Fruit fly (Drosophila melanogaster) whole organism, embryonic: ENCODE results near the gene CG6766.

Experiments used
- CG10979 ChIP-seq: fragments of 200-800 bp; sonication (Bioruptor generic); optimal IDR thresholded peaks from 2 replicates; lab custom pipeline; 2018; ENCODE audit warnings: missing biosample characterization, mild to moderate bottlenecking, missing genetic modification characterization, moderate library complexity
- CG12071 ChIP-seq: fragments of 200-800 bp; sonication (Bioruptor generic); optimal IDR thresholded peaks from 3 replicates; lab custom pipeline; 2018; ENCODE audit warnings: missing biosample characterization, mild to moderate bottlenecking, missing genetic modification characterization
- CG12391 ChIP-seq: fragments of 200-800 bp; sonication (Bioruptor generic); optimal IDR thresholded peaks from 3 replicates; lab custom pipeline; 2018; ENCODE audit warnings: missing biosample characterization, mild to moderate bottlenecking, missing genetic modification characterization, moderate library complexity
- CG13775 ChIP-seq: fragments of 200-800 bp; sonication (Bioruptor generic); optimal IDR thresholded peaks from 3 replicates; lab custom pipeline; 2017; ENCODE audit warnings: missing biosample characterization, mild to moderate bottlenecking, missing genetic modification characterization
- CG15601 ChIP-seq: fragments of 200-800 bp; sonication (Bioruptor generic); optimal IDR thresholded peaks from 3 replicates; lab custom pipeline; 2019; ENCODE audit warnings: missing biosample characterization, mild to moderate bottlenecking, missing genetic modification characterization, moderate library complexity
- CG15696 ChIP-seq: fragments of 200-800 bp; sonication (Bioruptor generic); optimal IDR thresholded peaks from 2 replicates; lab custom pipeline; 2019; ENCODE audit warnings: missing biosample characterization, mild to moderate bottlenecking, missing genetic modification characterization, moderate library complexity
- CG17385 ChIP-seq: fragments of 200-800 bp; sonication (Bioruptor generic); optimal IDR thresholded peaks from 3 replicates; lab custom pipeline; 2018; ENCODE audit warnings: missing biosample characterization, mild to moderate bottlenecking, missing genetic modification characterization
- CG1792 ChIP-seq: fragments of 200-800 bp; sonication (Bioruptor generic); optimal IDR thresholded peaks from 2 replicates; lab custom pipeline; 2016; ENCODE audit warnings: missing biosample characterization, missing genetic modification characterization
- CG2202 ChIP-seq: fragments of 200-800 bp; sonication (Bioruptor generic); optimal IDR thresholded peaks from 2 replicates; lab custom pipeline; 2018; ENCODE audit warnings: missing biosample characterization, mild to moderate bottlenecking, missing genetic modification characterization
- CG33213 ChIP-seq: fragments of 200-800 bp; sonication (Bioruptor generic); optimal IDR thresholded peaks from 3 replicates; lab custom pipeline; 2016; ENCODE audit warnings: missing biosample characterization, missing genetic modification characterization
- CG3407 ChIP-seq: fragments of 200-800 bp; sonication (Bioruptor generic); optimal IDR thresholded peaks from 2 replicates; lab custom pipeline; 2018; ENCODE audit warnings: missing biosample characterization, mild to moderate bottlenecking, missing genetic modification characterization
- CG3995 ChIP-seq: fragments of 200-800 bp; sonication (Bioruptor generic); optimal IDR thresholded peaks from 3 replicates; lab custom pipeline; 2016; ENCODE audit warnings: missing biosample characterization, missing genetic modification characterization
- CG43689 ChIP-seq: fragments of 200-800 bp; sonication (Bioruptor generic); IDR thresholded peaks from 2 replicates; pipeline ENCODE4 v1.3.6; 2022; ENCODE audit warnings: missing biosample characterization, missing genetic modification characterization
- CG6175 ChIP-seq: fragments of 200-800 bp; sonication (Bioruptor generic); IDR thresholded peaks from 3 replicates; pipeline ENCODE4 v1.3.6; 2022; ENCODE audit warnings: missing biosample characterization, missing genetic modification characterization
- CG7745 ChIP-seq: fragments of 200-800 bp; sonication (Bioruptor generic); optimal IDR thresholded peaks from 2 replicates; lab custom pipeline; 2018; ENCODE audit warnings: missing biosample characterization, mild to moderate bottlenecking, missing genetic modification characterization, moderate library complexity
- CG8924 ChIP-seq: fragments of 200-800 bp; optimal IDR thresholded peaks from 3 replicates; lab custom pipeline; 2019; ENCODE audit warnings: missing biosample characterization, mild to moderate bottlenecking, missing genetic modification characterization, moderate library complexity
- CG9932 ChIP-seq: fragments of 200-800 bp; sonication (Bioruptor generic); IDR thresholded peaks from 2 replicates; pipeline ENCODE4 v1.3.6; 2022; ENCODE audit warnings: missing biosample characterization, missing genetic modification characterization
- Dbx ChIP-seq: fragments of 200-800 bp; sonication (Bioruptor generic); IDR thresholded peaks from 3 replicates; pipeline ENCODE4 v1.3.6; 2022; ENCODE audit warnings: missing biosample characterization, missing genetic modification characterization
- Dek ChIP-seq: fragments of 200-800 bp; sonication (Bioruptor generic); optimal IDR thresholded peaks from 3 replicates; lab custom pipeline; 2019; ENCODE audit warnings: missing biosample characterization, mild to moderate bottlenecking, missing genetic modification characterization, moderate library complexity
- Dp ChIP-seq: fragments of 200-800 bp; sonication (Bioruptor generic); optimal IDR thresholded peaks from 2 replicates; lab custom pipeline; 2018; ENCODE audit warnings: missing biosample characterization, mild to moderate bottlenecking, missing genetic modification characterization, moderate library complexity
- Ets97D ChIP-seq: fragments of 200-800 bp; sonication (Bioruptor generic); optimal IDR thresholded peaks from 3 replicates; lab custom pipeline; 2016; ENCODE audit warnings: missing biosample characterization, missing genetic modification characterization
- HLH54F ChIP-seq: fragments of 200-800 bp; sonication (Bioruptor generic); optimal IDR thresholded peaks from 3 replicates; lab custom pipeline; 2016; ENCODE audit warnings: missing biosample characterization, missing genetic modification characterization
- Hr3 ChIP-seq: fragments of 200-800 bp; sonication (Bioruptor generic); optimal IDR thresholded peaks from 3 replicates; lab custom pipeline; 2016; ENCODE audit warnings: missing biosample characterization, missing genetic modification characterization
- Hsf ChIP-seq: fragments of 200-800 bp; sonication (Bioruptor generic); optimal IDR thresholded peaks from 3 replicates; lab custom pipeline; 2016; ENCODE audit warnings: missing biosample characterization, missing genetic modification characterization
- MTF-1 ChIP-seq: fragments of 200-800 bp; sonication (Bioruptor generic); optimal IDR thresholded peaks from 2 replicates; lab custom pipeline; 2018; ENCODE audit warnings: missing biosample characterization, mild to moderate bottlenecking, missing genetic modification characterization, borderline replicate concordance
- Myb ChIP-seq: fragments of 200-800 bp; sonication (Bioruptor generic); optimal IDR thresholded peaks from 2 replicates; lab custom pipeline; 2016; ENCODE audit warnings: missing biosample characterization, missing genetic modification characterization
- Nf-YB ChIP-seq: fragments of 200-800 bp; sonication (Bioruptor generic); optimal IDR thresholded peaks from 3 replicates; lab custom pipeline; 2019; ENCODE audit warnings: missing biosample characterization, mild to moderate bottlenecking, missing genetic modification characterization, moderate library complexity
- Ptx1 ChIP-seq: fragments of 200-800 bp; sonication (Bioruptor generic); IDR thresholded peaks from 2 replicates; pipeline ENCODE4 v1.3.6; 2022; ENCODE audit warnings: missing biosample characterization, missing genetic modification characterization
- Rx ChIP-seq: fragments of 200-800 bp; sonication (Bioruptor generic); IDR thresholded peaks from 2 replicates; pipeline ENCODE4 v1.3.6; 2022; ENCODE audit warnings: missing biosample characterization, missing genetic modification characterization
- Six4 ChIP-seq: fragments of 200-800 bp; sonication (Bioruptor generic); optimal IDR thresholded peaks from 2 replicates; lab custom pipeline; 2016; ENCODE audit warnings: missing biosample characterization, missing genetic modification characterization
- Sox100B ChIP-seq: fragments of 200-800 bp; sonication (Bioruptor generic); optimal IDR thresholded peaks from 3 replicates; lab custom pipeline; 2018; ENCODE audit warnings: missing biosample characterization, mild to moderate bottlenecking, missing genetic modification characterization
- Sox102F ChIP-seq: fragments of 200-800 bp; sonication (Bioruptor generic); optimal IDR thresholded peaks from 2 replicates; lab custom pipeline; 2018; ENCODE audit warnings: missing biosample characterization, mild to moderate bottlenecking, missing genetic modification characterization, moderate library complexity
- Sry-β ChIP-seq: fragments of 200-800 bp; sonication (Bioruptor generic); optimal IDR thresholded peaks from 2 replicates; lab custom pipeline; 2018; ENCODE audit warnings: missing biosample characterization, mild to moderate bottlenecking, missing genetic modification characterization, moderate library complexity
- Xrp1 ChIP-seq: fragments of 200-800 bp; sonication (Bioruptor generic); IDR thresholded peaks from 2 replicates; pipeline ENCODE4 v1.3.6; 2022; ENCODE audit warnings: missing biosample characterization, missing genetic modification characterization
- YL-1 ChIP-seq: fragments of 200-800 bp; sonication (Bioruptor generic); optimal IDR thresholded peaks from 3 replicates; lab custom pipeline; 2017; ENCODE audit warnings: missing biosample characterization, mild to moderate bottlenecking, missing genetic modification characterization
- aop ChIP-seq: fragments of 200-800 bp; sonication (Bioruptor generic); IDR thresholded peaks from 2 replicates; pipeline ENCODE4 v1.3.6; 2022; ENCODE audit warnings: missing biosample characterization, missing genetic modification characterization
- az2 ChIP-seq: fragments of 200-800 bp; sonication (Bioruptor generic); optimal IDR thresholded peaks from 3 replicates; lab custom pipeline; 2016; ENCODE audit warnings: missing biosample characterization, missing genetic modification characterization
- eve ChIP-seq, 2 experiments: fragments of >200 bp; optimal IDR thresholded peaks; 2 replicates each; lab custom pipeline; 2017; ENCODE audit warnings: missing biosample characterization in 2 of 2, missing genetic modification characterization in 2 of 2
- ewg ChIP-seq: fragments of 200-800 bp; sonication (Bioruptor generic); optimal IDR thresholded peaks from 3 replicates; lab custom pipeline; 2017; ENCODE audit warnings: mild to moderate bottlenecking, missing biosample characterization, missing genetic modification reagents, missing genetic modification characterization
- eyg ChIP-seq: fragments of 200-800 bp; sonication (Bioruptor generic); optimal IDR thresholded peaks from 3 replicates; lab custom pipeline; 2016; ENCODE audit warnings: missing biosample characterization, missing genetic modification characterization
- gem ChIP-seq: fragments of 200-800 bp; sonication (Bioruptor generic); optimal IDR thresholded peaks from 2 replicates; lab custom pipeline; 2019; ENCODE audit warnings: missing biosample characterization, mild to moderate bottlenecking, missing genetic modification characterization, moderate library complexity
- gt ChIP-seq: fragments of 200-800 bp; sonication (Bioruptor generic); IDR thresholded peaks from 2 replicates; pipeline ENCODE4 v1.3.6; 2022; ENCODE audit warnings: missing biosample characterization, missing genetic modification characterization
- ham ChIP-seq: fragments of 200-800 bp; sonication (Bioruptor generic); IDR thresholded peaks from 2 replicates; pipeline ENCODE4 v1.3.6; 2022; ENCODE audit warnings: missing biosample characterization, missing genetic modification characterization
- jing ChIP-seq: fragments of 200-800 bp; sonication (Bioruptor generic); optimal IDR thresholded peaks from 2 replicates; lab custom pipeline; 2018; ENCODE audit warnings: missing biosample characterization, mild to moderate bottlenecking, missing genetic modification characterization
- repo ChIP-seq: fragments of 200-800 bp; sonication (Bioruptor generic); optimal IDR thresholded peaks from 2 replicates; lab custom pipeline; 2016; ENCODE audit warnings: missing biosample characterization, missing genetic modification characterization
- sob ChIP-seq: fragments of 200-800 bp; sonication (Bioruptor generic); IDR thresholded peaks from 2 replicates; pipeline ENCODE4 v1.3.6; 2022; ENCODE audit warnings: missing biosample characterization, missing genetic modification characterization
- tap ChIP-seq: fragments of 200-800 bp; optimal IDR thresholded peaks from 3 replicates; lab custom pipeline; 2019; ENCODE audit warnings: missing biosample characterization, mild to moderate bottlenecking, missing genetic modification characterization, moderate library complexity
- tll ChIP-seq, 2 experiments: fragments of 200-800 bp in 1 of 2; fragments of >200 bp in 1 of 2; sonication (Bioruptor generic) in 1 of 2; optimal IDR thresholded peaks; 2 replicates each; lab custom pipeline; 2017 to 2019; ENCODE audit warnings: missing biosample characterization in 2 of 2, missing genetic modification characterization in 2 of 2, mild to moderate bottlenecking in 1 of 2, moderate library complexity in 1 of 2
- zen ChIP-seq: fragments of 200-800 bp; sonication (Bioruptor generic); optimal IDR thresholded peaks from 3 replicates; lab custom pipeline; 2018; ENCODE audit warnings: missing biosample characterization, mild to moderate bottlenecking, missing genetic modification characterization, moderate library complexity

CG6766 gene

dm6 chr2L:12065683-12066386 is 25.3 kb upstream of the CG6766 start (continued):
- peak; percentile 28 for TF ChIP-seq CG2202 (tag; lab: Kevin White, UChicago)
- TF ChIP-seq CG10979 (tag; lab: Kevin White, UChicago): peak; percentile 82
- TF ChIP-seq CG13775 (GFP tag; lab: Kevin White, UChicago): peak; percentile 12
- 0 out of 2 replicates have a peak, but pooled peaks have one; percentile 5 for TF ChIP-seq Ptx1 (GFP tag; lab: Robert Waterston, UW)
- peak; percentile 75 for TF ChIP-seq gem (tag; lab: Kevin White, UChicago)
- TF ChIP-seq aop: no peak
- TF ChIP-seq CG8924 (tag; lab: Kevin White, UChicago): peak; percentile 53
- peak; percentile 10 for TF ChIP-seq ewg (GFP tag; lab: Kevin White, UChicago)
- TF ChIP-seq CG33213: no peak
- TF ChIP-seq tll (GFP tag; optimal IDR thresholded peaks at IDR 0.05; lab: Kevin White, UChicago): no peak
- TF ChIP-seq CG3407 (GFP tag; lab: Kevin White, UChicago): peak; percentile 6
- no peak for TF ChIP-seq Myb (GFP tag; lab: Kevin White, UChicago)
- peak; percentile 5 for TF ChIP-seq zen (tag; lab: Kevin White, UChicago)
- peak; percentile 75 for TF ChIP-seq Xrp1 (GFP tag; lab: Robert Waterston, UW)
- peak; percentile 87 for TF ChIP-seq CG15696 (tag; lab: Kevin White, UChicago)
- TF ChIP-seq Sox102F (GFP tag; lab: Kevin White, UChicago): peak; percentile 57
- no peak for TF ChIP-seq Ets97D

dm6 chr2L:12063035-12063434 is 22.5 kb upstream of the CG6766 start, which contains the start of gene Rab3-GAP:
TSS of gene Rab3-GAP (minus strand) at chr2L:12063184.
- TF ChIP-seq Sox100B (GFP tag; lab: Kevin White, UChicago) (no peak), YL-1 (GFP tag; lab: Kevin White, UChicago) (no peak), Rx (GFP tag; lab: Robert Waterston, UW) (no peak), CG2202 (tag; lab: Kevin White, UChicago) (no peak), Hsf (peak; percentile 28), Hr3 (peak; percentile 14), CG3995 (GFP tag; lab: Kevin White, UChicago) (no peak), CG43689 (GFP tag; lab: Robert Waterston, UW) (no peak), repo (GFP tag; lab: Kevin White, UChicago) (no peak), CG9932 (GFP tag; lab: Robert Waterston, UW) (0 out of 2 replicates have a peak, but pooled peaks have one; percentile 10), MTF-1 (GFP tag; lab: Kevin White, UChicago) (no peak), Six4 (GFP tag; lab: Kevin White, UChicago) (peak; percentile 5), Nf-YB (no peak), eyg (no peak), eve (GFP tag; optimal IDR thresholded peaks at IDR 0.05; lab: Kevin White, UChicago) (no peak), Dbx (GFP tag; lab: Robert Waterston, UW) (no peak), CG12071 (GFP tag; lab: Kevin White, UChicago) (no peak), sob (peak; percentile 29; the same call in 1 of the 2 replicates), Dek (tag; lab: Kevin White, UChicago) (no peak), CG6175 (GFP tag; lab: Robert Waterston, UW) (no peak), gt (GFP tag; lab: Robert Waterston, UW) (no peak), HLH54F (GFP tag; lab: Kevin White, UChicago) (no peak), tap (tag; lab: Kevin White, UChicago) (peak; percentile 4), CG15601 (tag; lab: Kevin White, UChicago) (peak; percentile 29), ham (no peak), Sry-β (peak; percentile 97), CG12391 (tag; lab: Kevin White, UChicago) (peak; percentile 53), az2 (GFP tag; lab: Kevin White, UChicago) (peak; percentile 33), CG1792 (no peak), CG17385 (GFP tag; lab: Kevin White, UChicago) (no peak), Dp (GFP tag; lab: Kevin White, UChicago) (peak; percentile 10), jing (no peak), CG7745 (tag; lab: Kevin White, UChicago) (no peak)
